Fruit fly (Drosophila melanogaster) whole organism, embryonic: ENCODE measurements around the gene siz.

ENCODE experiments used
- ATbp ChIP-seq: fragments of 200-800 bp; sonication (Bioruptor generic); optimal IDR thresholded peaks from 2 replicates; lab custom pipeline; 2017; ENCODE audit warnings: missing biosample characterization, mild to moderate bottlenecking, missing genetic modification characterization, missing genetic modification reagents
- Adf1 ChIP-seq: fragments of 200-800 bp; sonication (Bioruptor generic); IDR thresholded peaks from 2 replicates; pipeline ENCODE4 v1.3.6; 2022; ENCODE audit warnings: missing biosample characterization, missing genetic modification characterization
- Atf-2 ChIP-seq: fragments of 200-800 bp; sonication (Bioruptor generic); optimal IDR thresholded peaks from 2 replicates; lab custom pipeline; 2016; ENCODE audit warnings: missing biosample characterization, missing genetic modification characterization
- CG10267 ChIP-seq: fragments of 200-800 bp; sonication (Bioruptor generic); optimal IDR thresholded peaks from 2 replicates; lab custom pipeline; 2018; ENCODE audit warnings: missing biosample characterization, mild to moderate bottlenecking, missing genetic modification characterization, moderate library complexity
- CG10321 ChIP-seq: fragments of 200-800 bp; sonication (Bioruptor generic); IDR thresholded peaks from 2 replicates; pipeline ENCODE4 v1.3.6; 2022; ENCODE audit warnings: missing biosample characterization, missing genetic modification characterization
- CG10431 ChIP-seq: fragments of 200-800 bp; sonication (Bioruptor generic); optimal IDR thresholded peaks from 3 replicates; lab custom pipeline; 2018; ENCODE audit warnings: missing biosample characterization, mild to moderate bottlenecking, missing genetic modification characterization
- CG10654 ChIP-seq: fragments of 200-800 bp; sonication (Bioruptor generic); optimal IDR thresholded peaks from 2 replicates; lab custom pipeline; 2016; ENCODE audit warnings: missing biosample characterization, missing genetic modification characterization
- CG11085 ChIP-seq: fragments of 200-800 bp; sonication (Bioruptor generic); IDR thresholded peaks from 2 replicates; pipeline ENCODE4 v1.3.6; 2022; ENCODE audit warnings: missing biosample characterization, missing genetic modification characterization
- CG11247 ChIP-seq: fragments of 200-800 bp; sonication (Bioruptor generic); IDR thresholded peaks from 2 replicates; pipeline ENCODE4 v1.3.6; 2022; ENCODE audit warnings: missing biosample characterization, missing genetic modification characterization
- CG11695 ChIP-seq: fragments of 200-800 bp; sonication (Bioruptor generic); IDR thresholded peaks from 3 replicates; pipeline ENCODE4 v1.3.6; 2022; ENCODE audit warnings: missing biosample characterization, missing genetic modification characterization
- CG12104 ChIP-seq: fragments of 200-800 bp; sonication (Bioruptor generic); optimal IDR thresholded peaks from 3 replicates; lab custom pipeline; 2016; ENCODE audit warnings: missing biosample characterization, missing genetic modification characterization
- CG13775 ChIP-seq: fragments of 200-800 bp; sonication (Bioruptor generic); optimal IDR thresholded peaks from 3 replicates; lab custom pipeline; 2017; ENCODE audit warnings: missing biosample characterization, mild to moderate bottlenecking, missing genetic modification characterization
- CG15073 ChIP-seq: fragments of 200-800 bp; sonication (Bioruptor generic); optimal IDR thresholded peaks from 2 replicates; lab custom pipeline; 2016; ENCODE audit warnings: missing biosample characterization, missing genetic modification characterization
- CG15514 ChIP-seq: fragments of 200-800 bp; sonication (Bioruptor generic); optimal IDR thresholded peaks from 3 replicates; lab custom pipeline; 2017; ENCODE audit warnings: missing biosample characterization, missing genetic modification characterization, mild to moderate bottlenecking, moderate library complexity, missing genetic modification reagents
- CG18476 ChIP-seq: fragments of 200-800 bp; sonication (Bioruptor generic); optimal IDR thresholded peaks from 2 replicates; lab custom pipeline; 2016; ENCODE audit warnings: missing biosample characterization, mild to moderate bottlenecking, missing genetic modification characterization
- CG2120 ChIP-seq: fragments of 200-800 bp; sonication (Bioruptor generic); optimal IDR thresholded peaks from 3 replicates; lab custom pipeline; 2016; ENCODE audit warnings: missing biosample characterization, missing genetic modification characterization
- CG32767 ChIP-seq: fragments of 200-800 bp; sonication (Bioruptor generic); IDR thresholded peaks from 2 replicates; pipeline ENCODE4 v1.3.6; 2022; ENCODE audit warnings: missing biosample characterization, missing genetic modification characterization
- CG4360 ChIP-seq: fragments of 200-800 bp; sonication (Bioruptor generic); IDR thresholded peaks from 2 replicates; pipeline ENCODE4 v1.3.6; 2022; ENCODE audit warnings: missing biosample characterization, missing genetic modification characterization
- CG4617 ChIP-seq: fragments of 200-800 bp; sonication (Bioruptor generic); optimal IDR thresholded peaks from 3 replicates; lab custom pipeline; 2016; ENCODE audit warnings: missing biosample characterization, missing genetic modification characterization, borderline replicate concordance
- CG6765 ChIP-seq: fragments of 200-800 bp; sonication (Bioruptor generic); optimal IDR thresholded peaks from 3 replicates; lab custom pipeline; 2017; ENCODE audit warnings: missing biosample characterization, mild to moderate bottlenecking, missing genetic modification characterization
- CG7357 ChIP-seq: fragments of 200-800 bp; sonication (Bioruptor generic); IDR thresholded peaks from 3 replicates; pipeline ENCODE4 v1.3.6; 2022; ENCODE audit warnings: missing biosample characterization, missing genetic modification characterization
- CG8089 ChIP-seq: fragments of 200-800 bp; sonication (Bioruptor generic); optimal IDR thresholded peaks from 3 replicates; lab custom pipeline; 2016; ENCODE audit warnings: missing biosample characterization, missing genetic modification characterization
- CG8944 ChIP-seq: fragments of 200-800 bp; sonication (Bioruptor generic); optimal IDR thresholded peaks from 3 replicates; lab custom pipeline; 2016; ENCODE audit warnings: missing biosample characterization, missing genetic modification characterization
- CG9727 ChIP-seq: fragments of 200-800 bp; sonication (Bioruptor generic); optimal IDR thresholded peaks from 3 replicates; lab custom pipeline; 2017; ENCODE audit warnings: missing biosample characterization, mild to moderate bottlenecking, missing genetic modification characterization
- Deaf1 ChIP-seq: fragments of 200-800 bp; optimal IDR thresholded peaks from 3 replicates; lab custom pipeline; 2019; ENCODE audit warnings: missing biosample characterization, mild to moderate bottlenecking, missing genetic modification characterization, moderate library complexity
- Gsc ChIP-seq: fragments of 200-800 bp; sonication (Bioruptor generic); IDR thresholded peaks from 2 replicates; pipeline ENCODE4 v1.3.6; 2022; ENCODE audit warnings: missing biosample characterization, missing genetic modification characterization
- Hmr ChIP-seq: fragments of 200-800 bp; sonication (Bioruptor generic); optimal IDR thresholded peaks from 3 replicates; lab custom pipeline; 2017; ENCODE audit warnings: mild to moderate bottlenecking, missing biosample characterization, missing genetic modification reagents, missing genetic modification characterization
- Hr51 ChIP-seq, 2 experiments: fragments of 200-800 bp; sonication (Bioruptor generic); optimal IDR thresholded peaks; 2 replicates in 1 of 2; 3 replicates in 1 of 2; lab custom pipeline; 2016 to 2018; ENCODE audit warnings: missing biosample characterization in 2 of 2, missing genetic modification characterization in 2 of 2, mild to moderate bottlenecking in 1 of 2, moderate library complexity in 1 of 2
- Max ChIP-seq: fragments of 200-800 bp; sonication (Bioruptor generic); optimal IDR thresholded peaks from 2 replicates; lab custom pipeline; 2016; ENCODE audit warnings: missing biosample characterization, mild to moderate bottlenecking, missing genetic modification characterization
- NK7.1 ChIP-seq: fragments of 200-800 bp; sonication (Bioruptor generic); optimal IDR thresholded peaks from 3 replicates; lab custom pipeline; 2016; ENCODE audit warnings: missing biosample characterization, missing genetic modification characterization
- Optix ChIP-seq: fragments of 200-800 bp; sonication (Bioruptor generic); IDR thresholded peaks from 3 replicates; pipeline ENCODE4 v1.3.6; 2022; ENCODE audit warnings: missing biosample characterization, missing genetic modification characterization
- TFAM ChIP-seq: fragments of 200-800 bp; sonication (Bioruptor generic); optimal IDR thresholded peaks from 2 replicates; lab custom pipeline; 2017; ENCODE audit warnings: missing biosample characterization, missing genetic modification characterization, inconsistent platforms
- Tbp ChIP-seq: fragments of >200 bp; optimal IDR thresholded peaks from 2 replicates; lab custom pipeline; 2018; ENCODE audit warnings: missing biosample characterization, missing genetic modification characterization
- Trl ChIP-seq, 3 experiments: fragments of >200 bp in 2 of 3; fragments of 200-800 bp in 1 of 3; sonication (Bioruptor generic) in 1 of 3; optimal IDR thresholded peaks; 2 replicates in 1 of 3; 3 replicates in 2 of 3; lab custom pipeline; 2016 to 2017; ENCODE audit warnings: missing biosample characterization in 1 of 3, missing genetic modification characterization in 1 of 3
- chinmo ChIP-seq: fragments of 200-800 bp; sonication (Bioruptor generic); IDR thresholded peaks from 4 replicates; pipeline ENCODE4 v1.3.6; 2022; ENCODE audit warnings: missing biosample characterization, missing genetic modification characterization; ENCODE audit not compliant: partially characterized antibody
- esg ChIP-seq: fragments of 200-800 bp; sonication (Bioruptor generic); conservative IDR thresholded peaks from 2 replicates; pipeline ENCODE4 v1.3.6; 2022; ENCODE audit warnings: missing biosample characterization, missing genetic modification characterization
- fu2 ChIP-seq: fragments of 200-800 bp; sonication (Bioruptor generic); optimal IDR thresholded peaks from 2 replicates; lab custom pipeline; 2016; ENCODE audit warnings: missing biosample characterization, missing genetic modification characterization
- gcm ChIP-seq: fragments of 200-800 bp; sonication (Bioruptor generic); optimal IDR thresholded peaks from 2 replicates; lab custom pipeline; 2019; ENCODE audit warnings: missing biosample characterization, mild to moderate bottlenecking, missing genetic modification characterization, moderate library complexity
- hkb ChIP-seq, 2 experiments: fragments of 200-800 bp in 1 of 2; fragments of >200 bp in 1 of 2; sonication (Bioruptor generic) in 1 of 2; IDR thresholded peaks in 1 of 2; optimal IDR thresholded peaks in 1 of 2; 2 replicates each; pipeline versions ENCODE4 v1.3.6 to Lab custom; 2017 to 2022; ENCODE audit warnings: missing biosample characterization in 1 of 2, missing genetic modification characterization in 1 of 2
- nerfin-1 ChIP-seq: fragments of 200-800 bp; sonication (Bioruptor generic); optimal IDR thresholded peaks from 3 replicates; lab custom pipeline; 2019; ENCODE audit warnings: missing biosample characterization, mild to moderate bottlenecking, missing genetic modification characterization, moderate library complexity
- org-1 ChIP-seq: fragments of 200-800 bp; sonication (Bioruptor generic); optimal IDR thresholded peaks from 2 replicates; lab custom pipeline; 2017; ENCODE audit warnings: missing biosample characterization, missing genetic modification characterization
- sd ChIP-seq: fragments of 200-800 bp; sonication (Bioruptor generic); optimal IDR thresholded peaks from 3 replicates; lab custom pipeline; 2018; ENCODE audit warnings: missing biosample characterization, mild to moderate bottlenecking, missing genetic modification characterization, moderate library complexity
- sens ChIP-seq: fragments of 200-800 bp; sonication (Bioruptor generic); peaks from one replicate; lab custom pipeline; 2016; ENCODE audit warnings: missing biosample characterization, missing genetic modification characterization
- sens-2 ChIP-seq: fragments of 200-800 bp; sonication (Bioruptor generic); IDR thresholded peaks from 2 replicates; pipeline ENCODE4 v1.3.6; 2022; ENCODE audit warnings: missing biosample characterization, missing genetic modification characterization
- tap ChIP-seq: fragments of 200-800 bp; optimal IDR thresholded peaks from 3 replicates; lab custom pipeline; 2019; ENCODE audit warnings: missing biosample characterization, mild to moderate bottlenecking, missing genetic modification characterization, moderate library complexity
- vvl ChIP-seq: fragments of 200-800 bp; sonication (Bioruptor generic); IDR thresholded peaks from 2 replicates; pipeline ENCODE4 v1.3.6; 2022; ENCODE audit warnings: missing biosample characterization, missing genetic modification characterization
- wdn ChIP-seq: fragments of 200-800 bp; sonication (Bioruptor generic); IDR thresholded peaks from 2 replicates; pipeline ENCODE4 v1.3.6; 2022; ENCODE audit warnings: missing biosample characterization, missing genetic modification characterization
- zen2 ChIP-seq: fragments of 200-800 bp; sonication (Bioruptor generic); IDR thresholded peaks from 3 replicates; pipeline ENCODE4 v1.3.6; 2022; ENCODE audit warnings: missing biosample characterization, missing genetic modification characterization; ENCODE audit not compliant: partially characterized antibody

The siz gene

dm6 chr3L:21047734-21048657 lies 13.7 kb downstream of the siz start (continued):
- TF ChIP-seq CG9727 (GFP tag; lab: Kevin White, UChicago) (no peak), Trl (optimal IDR thresholded peaks at IDR 0.05; lab: Kevin White, UChicago) (peak; percentile 85 to 94), Trl (GFP tag; optimal IDR thresholded peaks at IDR 0.05; lab: Kevin White, UChicago) (no peak), zen2 (GFP tag; lab: Robert Waterston, UW) (no peak), sens (GFP tag; lab: Kevin White, UChicago) (peak; percentile 81), CG15514 (no peak), Hmr (GFP tag; lab: Kevin White, UChicago) (no peak), Max (no peak), sens-2 (no peak), Atf-2 (GFP tag; lab: Kevin White, UChicago) (no peak), CG6765 (no peak), CG10431 (peak; percentile 8), CG11695 (no peak), Deaf1 (tag; lab: Kevin White, UChicago) (no peak), CG2120 (GFP tag; lab: Kevin White, UChicago) (no peak), CG12104 (GFP tag; lab: Kevin White, UChicago) (no peak), CG11085 (GFP tag; lab: Robert Waterston, UW) (no peak), CG8944 (no peak), CG8089 (GFP tag; lab: Kevin White, UChicago) (no peak), CG7357 (GFP tag; lab: Robert Waterston, UW) (no peak), CG10654 (no peak), org-1 (GFP tag; lab: Kevin White, UChicago) (no peak), CG18476 (GFP tag; lab: Kevin White, UChicago) (no peak), CG32767 (GFP tag; lab: Robert Waterston, UW) (peak; percentile 15; the same call in 1 of the 2 replicates), gcm (GFP tag; lab: Kevin White, UChicago) (no peak), CG4617 (GFP tag; lab: Kevin White, UChicago) (no peak), nerfin-1 (peak; percentile 25), sd (no peak), wdn (GFP tag; lab: Robert Waterston, UW) (no peak), TFAM (GFP tag; lab: Kevin White, UChicago) (no peak), CG15073 (GFP tag; lab: Kevin White, UChicago) (no peak), Optix (no peak), tap (tag; lab: Kevin White, UChicago) (no peak), chinmo (GFP tag; lab: Robert Waterston, UW) (0 out of 4 replicates have a peak, but pooled peaks have one; percentile 47), CG4360 (no peak), Hr51 (GFP tag; optimal IDR thresholded peaks at IDR 0.05; lab: Kevin White, UChicago) (no peak), CG13775 (GFP tag; lab: Kevin White, UChicago) (no peak), hkb (optimal IDR thresholded peaks at IDR 0.05; lab: Kevin White, UChicago) (no peak), hkb (GFP tag; IDR thresholded peaks at IDR 0.05; lab: Robert Waterston, UW) (no peak), CG10267 (tag; lab: Kevin White, UChicago) (no peak), fu2 (GFP tag; lab: Kevin White, UChicago) (no peak), CG10321 (GFP tag; lab: Robert Waterston, UW) (no peak), Tbp (no peak), ATbp (GFP tag; lab: Kevin White, UChicago) (no peak), CG11247 (GFP tag; lab: Robert Waterston, UW) (no peak), esg (GFP tag; lab: Robert Waterston, UW) (no peak), NK7.1 (no peak), vvl (GFP tag; lab: Robert Waterston, UW) (no peak), Adf1 (GFP tag; lab: Robert Waterston, UW) (peak; percentile 76), Gsc (no peak)
